Fruit fly (Drosophila melanogaster): ENCODE results near the gene CG10177.

DNA sequence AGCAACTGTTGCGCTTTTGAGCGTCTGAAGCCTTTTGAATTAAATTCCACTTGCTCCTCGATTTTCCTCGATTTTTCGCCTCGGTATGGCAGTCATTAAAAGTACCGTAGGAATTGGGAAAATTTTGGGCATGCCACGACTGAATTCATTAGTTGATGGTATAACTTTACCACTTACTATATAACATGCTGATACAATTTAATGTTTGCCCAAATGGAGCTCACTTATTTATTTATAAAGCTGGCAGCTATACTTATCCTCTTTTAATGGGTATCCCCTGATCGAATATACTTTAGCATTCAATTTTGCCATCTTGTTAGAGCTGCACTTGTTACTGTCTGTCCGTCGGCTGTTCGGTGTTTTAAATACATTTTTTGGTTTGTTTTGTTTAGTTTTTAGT lies 6.0 kb upstream of the CG10177 start:
- TF ChIP-seq CG8478 (optimal IDR thresholded peaks at IDR 0.05) (no peak), CTCF (optimal IDR thresholded peaks at IDR 0.05) (no peak)

All from S2 (cell line).